Fruit fly (Drosophila melanogaster): ENCODE results near the gene CG33688.

Gene CG33688

DNA sequence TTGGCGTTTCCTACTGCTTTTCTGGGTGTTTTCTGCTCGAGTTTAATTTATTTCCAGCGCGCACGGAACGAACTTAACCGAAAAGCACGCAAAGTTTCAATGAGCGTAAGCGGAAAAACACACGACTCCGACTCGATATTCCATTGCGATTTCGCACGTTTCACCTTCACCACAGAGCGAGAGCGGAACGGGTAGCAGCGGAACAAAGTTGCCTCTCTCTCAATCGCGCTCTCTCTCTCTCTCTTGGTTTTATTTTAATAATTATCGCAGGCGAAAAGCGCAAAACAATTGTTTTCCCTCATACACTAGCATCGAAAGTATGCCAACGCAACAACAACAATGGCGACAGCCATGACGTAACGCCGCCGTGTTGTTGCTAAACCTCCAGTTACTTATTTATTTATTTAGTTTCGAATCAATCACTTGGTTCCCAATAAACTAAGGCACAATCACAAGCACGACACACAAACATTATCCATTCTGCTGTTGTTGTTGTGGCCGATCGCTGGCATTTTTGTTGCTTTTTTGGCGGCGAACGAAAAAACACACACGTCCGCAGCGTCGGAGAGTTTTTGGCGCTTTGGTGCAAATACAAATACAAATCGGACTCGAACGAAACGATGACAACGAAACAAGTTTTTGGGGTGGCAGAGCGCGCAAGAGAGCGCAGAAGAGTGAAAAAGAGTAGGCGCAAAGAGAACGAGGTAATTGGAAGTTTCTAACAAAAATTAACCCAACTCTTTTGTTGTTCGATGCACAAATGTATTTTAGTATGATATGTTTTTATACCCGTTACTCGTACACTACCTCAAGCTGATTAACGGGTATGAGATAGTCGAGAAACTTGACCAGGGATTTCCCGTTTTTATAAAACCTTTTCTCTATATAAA lies 34.6 kb upstream of the CG33688 start, which contains the start of gene CG5151 (continued):
- no peak for TF ChIP-seq CG8089 (GFP tag; optimal IDR thresholded peaks at IDR 0.05)
- no peak for TF ChIP-seq CG4328 (GFP tag; optimal IDR thresholded peaks at IDR 0.05)
- TF ChIP-seq lov (optimal IDR thresholded peaks at IDR 0.05) = no peak
- no peak for TF ChIP-seq lov (GFP tag; IDR thresholded peaks at IDR 0.05)
- no peak for TF ChIP-seq Gug (GFP tag; IDR thresholded peaks at IDR 0.05)
- TF ChIP-seq CG6683 (GFP tag; optimal IDR thresholded peaks at IDR 0.05) = no peak
- TF ChIP-seq Lim3 (GFP tag; IDR thresholded peaks at IDR 0.05) = no peak
- TF ChIP-seq CG3995 (GFP tag; optimal IDR thresholded peaks at IDR 0.05) = no peak
- TF ChIP-seq Nf-YC (tag; optimal IDR thresholded peaks at IDR 0.05) = peak; percentile 21
- no peak for TF ChIP-seq Chrac-16 (GFP tag; optimal IDR thresholded peaks at IDR 0.05)
- no peak for TF ChIP-seq CG2116 (GFP tag; optimal IDR thresholded peaks at IDR 0.05)
- TF ChIP-seq run (tag; optimal IDR thresholded peaks at IDR 0.05) = peak; percentile 49
- TF ChIP-seq Trl (optimal IDR thresholded peaks at IDR 0.05) = peak; percentile 93 to 98
- peak; percentile 42 for TF ChIP-seq Trl (GFP tag; optimal IDR thresholded peaks at IDR 0.05)
- peak; percentile 74 for TF ChIP-seq yki (optimal IDR thresholded peaks at IDR 0.05)
- TF ChIP-seq CG7786 (GFP tag; optimal IDR thresholded peaks at IDR 0.05) = no peak
- TF ChIP-seq CG10366 (GFP tag; IDR thresholded peaks at IDR 0.05) = no peak
- TF ChIP-seq pros (GFP tag; optimal IDR thresholded peaks at IDR 0.05) = no peak
- TF ChIP-seq Ets97D (GFP tag; optimal IDR thresholded peaks at IDR 0.05) = no peak
- no peak for TF ChIP-seq wor (GFP tag; IDR thresholded peaks at IDR 0.05)
- TF ChIP-seq sisA (GFP tag; IDR thresholded peaks at IDR 0.05) = no peak
- TF ChIP-seq CG31441 (GFP tag; IDR thresholded peaks at IDR 0.05) = no peak
- no peak for TF ChIP-seq CG6254 (GFP tag; optimal IDR thresholded peaks at IDR 0.05)
- TF ChIP-seq danr (GFP tag; IDR thresholded peaks at IDR 0.05) = no peak
- peak; percentile 30 for TF ChIP-seq kni (GFP tag; optimal IDR thresholded peaks at IDR 0.05)
- TF ChIP-seq Mrtf (GFP tag; IDR thresholded peaks at IDR 0.05) = no peak
- no peak for TF ChIP-seq CG10654 (GFP tag; optimal IDR thresholded peaks at IDR 0.05)
- TF ChIP-seq CG1792 (GFP tag; optimal IDR thresholded peaks at IDR 0.05) = no peak
- TF ChIP-seq CG33213 (GFP tag; optimal IDR thresholded peaks at IDR 0.05) = no peak
- TF ChIP-seq stwl (tag; optimal IDR thresholded peaks at IDR 0.05) = no peak
- no peak for TF ChIP-seq pho (GFP tag; optimal IDR thresholded peaks at IDR 0.05)
- TF ChIP-seq CG12104 (GFP tag; optimal IDR thresholded peaks at IDR 0.05) = no peak
- peak; percentile 87 for TF ChIP-seq CG4360 (GFP tag; IDR thresholded peaks at IDR 0.05)
- peak; percentile 88 for TF ChIP-seq ato (GFP tag; IDR thresholded peaks at IDR 0.05; ENCODE audit: partially characterized antibody)
- peak; percentile 60; the same call in 1 of the 2 replicates for TF ChIP-seq CG32532 (GFP tag; IDR thresholded peaks at IDR 0.05)
- TF ChIP-seq CG10209 (GFP tag; optimal IDR thresholded peaks at IDR 0.05) = no peak
- no peak for TF ChIP-seq CG16863 (GFP tag; optimal IDR thresholded peaks at IDR 0.05)
- no peak for TF ChIP-seq grau (tag; optimal IDR thresholded peaks at IDR 0.05)
- no peak for TF ChIP-seq Atf-2 (GFP tag; optimal IDR thresholded peaks at IDR 0.05)
- no peak for TF ChIP-seq bab2 (GFP tag; optimal IDR thresholded peaks at IDR 0.05)
- peak; percentile 44; the same call in 1 of the 3 replicates for TF ChIP-seq CG17361 (GFP tag; IDR thresholded peaks at IDR 0.05)
- no peak for TF ChIP-seq C15 (GFP tag; IDR thresholded peaks at IDR 0.05)
- TF ChIP-seq CG9437 (GFP tag; optimal IDR thresholded peaks at IDR 0.05) = peak; percentile 44
- TF ChIP-seq HLH4C (GFP tag; IDR thresholded peaks at IDR 0.05; ENCODE audit: partially characterized antibody) = peak; percentile 97
- TF ChIP-seq hth (optimal IDR thresholded peaks at IDR 0.05) = no peak
- no peak for TF ChIP-seq CG8359 (GFP tag; optimal IDR thresholded peaks at IDR 0.05; ENCODE audit: borderline replicate concordance)
- no peak for TF ChIP-seq sima (GFP tag; optimal IDR thresholded peaks at IDR 0.05)
- TF ChIP-seq unc-4 (GFP tag; IDR thresholded peaks at IDR 0.05; ENCODE audit: partially characterized antibody) = peak; percentile 23
- no peak for TF ChIP-seq CG14050 (GFP tag; IDR thresholded peaks at IDR 0.05)
- no peak for TF ChIP-seq fd3F (GFP tag; optimal IDR thresholded peaks at IDR 0.05)
- TF ChIP-seq gsb (GFP tag; IDR thresholded peaks at IDR 0.05) = no peak
- TF ChIP-seq sens (GFP tag) = peak; percentile 56

Data from whole organism, embryonic.